Worm (Caenorhabditis elegans) whole organism, midembryonic: ENCODE measurements around the gene D1086.18.

Source experiments
- T22C8.4 ChIP-seq: fragments of 200-800 bp; sonication (Bioruptor generic); IDR thresholded peaks from 2 replicates; pipeline ENCODE4 v1.3.6; 2022; ENCODE audit warnings: missing genetic modification characterization, missing compliant biosample characterization
- cog-1 ChIP-seq: sonication (generic microtip); optimal IDR thresholded peaks from 2 replicates; lab custom pipeline; 2016; ENCODE audit warnings: missing genetic modification characterization, missing compliant biosample characterization
- med-1 ChIP-seq: sonication (generic microtip); optimal IDR thresholded peaks from 2 replicates; lab custom pipeline; 2017; ENCODE audit warnings: missing genetic modification characterization, mild to moderate bottlenecking, missing compliant biosample characterization, antibody characterized with exemption, missing genetic modification reagents; ENCODE audit not compliant: insufficient read depth
- ref-1 ChIP-seq: fragments of 200-800 bp; sonication (Bioruptor generic); conservative IDR thresholded peaks from 2 replicates; pipeline ENCODE4 v1.3.6; 2022; ENCODE audit warnings: missing genetic modification reagents, missing genetic modification characterization, missing compliant biosample characterization
- tab-1 ChIP-seq: fragments of 200-800 bp; sonication (Bioruptor generic); IDR thresholded peaks from 2 replicates; pipeline ENCODE4 v1.3.6; 2022; ENCODE audit warnings: missing genetic modification characterization, missing compliant biosample characterization
- ztf-29 ChIP-seq: fragments of 200-800 bp; sonication (Bioruptor generic); IDR thresholded peaks from 2 replicates; pipeline ENCODE4 v1.3.6; 2022; ENCODE audit warnings: missing genetic modification reagents, missing genetic modification characterization, missing compliant biosample characterization

- TF ChIP-seq ztf-29 (no peak), tab-1 (GFP tag; lab: Robert Waterston, UW) (no peak), med-1 (GFP tag; lab: Kevin White, UChicago) (no peak), T22C8.4 (GFP tag; lab: Robert Waterston, UW) (no peak), ref-1 (GFP tag; lab: Robert Waterston, UW) (no peak), cog-1 (tag; lab: Kevin White, UChicago) (no peak)
These were observed 4.7 kb downstream of the D1086.18 start, which contains the start of the genes D1086.5 and him-5 for ce11 chrV:14090309-14090967.
